Fruit fly (Drosophila melanogaster) ovary, adult (tissue): ENCODE data around the gene CG33322.

ENCODE experiments used
- CG17801 ChIP-seq: fragments of 200-800 bp; optimal IDR thresholded peaks from 2 replicates; lab custom pipeline; 2019; ENCODE audit warnings: missing biosample characterization, mild to moderate bottlenecking, missing genetic modification characterization, moderate library complexity; ENCODE audit not compliant: partially characterized antibody

The CG33322 gene

DNA sequence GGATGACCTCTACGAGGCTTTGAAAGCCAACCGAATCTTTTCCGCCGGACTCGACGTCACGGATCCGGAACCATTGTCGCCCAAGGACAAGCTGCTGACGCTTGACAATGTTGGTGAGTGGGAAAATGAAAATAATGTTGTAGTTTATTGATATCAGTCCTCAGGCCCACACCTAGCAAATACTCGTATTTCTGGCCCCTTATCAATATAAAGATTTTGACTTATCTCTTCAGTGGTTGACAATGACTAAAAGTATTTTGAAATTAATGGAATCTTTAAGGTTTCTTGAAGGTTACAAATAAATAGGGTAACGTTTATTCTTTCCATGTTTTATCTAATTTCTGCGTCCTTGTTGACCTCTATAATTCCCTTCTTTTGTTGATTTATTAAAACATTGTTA, 11.0 kb upstream of the CG33322 start:
- no peak for TF ChIP-seq CG17801 (GFP tag; lab: Kevin White, UChicago)

DNA sequence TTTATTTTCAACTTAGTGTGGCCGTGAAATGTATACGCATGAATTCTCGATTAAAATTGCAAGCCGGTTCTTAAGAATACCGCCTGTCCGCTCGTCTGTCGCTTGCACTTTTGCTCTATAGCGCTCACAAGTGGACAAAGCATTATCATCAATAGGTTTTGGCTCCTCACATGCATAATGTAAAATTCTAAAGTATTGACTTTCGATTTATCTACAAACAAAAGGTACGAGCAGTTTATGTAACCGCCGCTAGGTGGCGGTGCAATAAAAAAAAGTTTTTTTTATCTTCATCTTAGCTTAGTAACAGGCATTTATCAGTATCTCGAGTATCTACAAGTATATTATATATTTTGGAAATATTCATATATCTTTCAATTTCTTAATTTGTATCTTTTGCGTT, 10.2 kb upstream of the CG33322 start:
- TF ChIP-seq CG17801 (GFP tag; lab: Kevin White, UChicago) = no peak

DNA sequence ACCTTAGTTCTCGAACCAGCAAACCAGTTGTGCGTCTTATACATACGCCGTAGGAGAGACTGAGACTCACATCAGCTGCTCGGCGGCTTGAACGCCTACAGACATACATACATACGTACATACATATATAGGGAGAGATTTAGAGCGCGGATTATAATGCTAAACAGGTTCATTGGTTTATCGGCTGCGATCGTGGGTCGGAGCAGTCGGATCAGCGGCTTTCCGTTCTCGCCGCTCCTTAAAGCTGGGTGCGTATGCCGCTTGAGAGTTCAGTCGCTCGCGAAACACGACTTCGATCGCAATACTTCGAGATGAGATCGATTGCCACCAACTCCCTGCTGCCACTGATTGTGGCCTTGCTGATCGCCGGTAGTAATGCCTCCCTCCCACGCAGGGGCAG, 9.2 kb upstream of the CG33322 start:
- no peak for TF ChIP-seq CG17801 (GFP tag; lab: Kevin White, UChicago)

- TF ChIP-seq CG17801 (GFP tag; lab: Kevin White, UChicago) = no peak
Measured at dm6 chr2L:20824136-20824789, 8.2 kb upstream of the CG33322 start.

DNA sequence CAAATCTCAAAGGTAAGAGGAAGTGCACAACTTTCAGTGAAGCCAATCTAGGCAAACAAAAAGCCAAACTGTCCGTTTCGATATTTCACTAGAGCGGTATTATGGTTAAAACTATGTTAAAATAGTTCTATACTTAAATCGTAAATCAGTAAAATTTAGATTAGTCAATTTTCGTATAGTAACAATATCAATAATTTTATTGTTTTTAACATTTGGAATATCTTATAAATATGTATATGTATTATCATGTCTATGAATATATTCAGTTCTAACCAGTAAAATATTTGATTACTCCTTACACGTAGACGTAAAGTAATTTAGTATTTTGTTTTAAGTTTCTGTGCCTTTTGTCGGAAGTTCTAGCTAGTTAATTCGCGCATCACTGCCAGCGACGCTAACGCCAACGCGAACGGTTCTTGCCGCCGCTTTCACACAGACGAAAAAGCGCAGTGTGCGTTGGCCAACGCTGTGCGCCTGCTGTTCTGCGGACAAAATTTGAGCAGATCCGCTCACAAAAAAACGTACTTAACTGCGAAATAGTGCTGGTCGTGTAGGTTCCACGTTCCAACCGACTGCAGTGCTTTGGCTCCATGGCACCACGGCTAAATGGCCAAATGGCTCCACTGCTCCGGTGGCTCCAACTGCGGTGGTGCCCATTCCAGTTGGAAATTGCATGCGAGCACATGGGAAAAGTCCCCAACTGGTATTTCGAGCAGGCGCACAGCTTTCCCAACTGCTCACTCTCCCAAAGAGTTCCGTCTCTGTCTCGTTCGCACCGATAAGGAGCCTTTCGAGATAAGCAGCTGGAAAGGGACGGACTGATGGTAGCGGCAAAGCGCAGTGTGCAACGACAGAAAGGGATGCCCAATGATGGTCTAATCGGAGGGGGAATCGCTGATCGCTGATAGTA, 7.4 kb upstream of the CG33322 start:
- peak; percentile 55 for TF ChIP-seq CG17801 (GFP tag; lab: Kevin White, UChicago)

dm6 chr2L:20822489-20823195, 6.6 kb upstream of the CG33322 start, which contains the start of gene CG9331:
TSS of gene CG9331 (plus strand) at chr2L:20822828.
- TF ChIP-seq CG17801 (GFP tag; lab: Kevin White, UChicago) = no peak

DNA sequence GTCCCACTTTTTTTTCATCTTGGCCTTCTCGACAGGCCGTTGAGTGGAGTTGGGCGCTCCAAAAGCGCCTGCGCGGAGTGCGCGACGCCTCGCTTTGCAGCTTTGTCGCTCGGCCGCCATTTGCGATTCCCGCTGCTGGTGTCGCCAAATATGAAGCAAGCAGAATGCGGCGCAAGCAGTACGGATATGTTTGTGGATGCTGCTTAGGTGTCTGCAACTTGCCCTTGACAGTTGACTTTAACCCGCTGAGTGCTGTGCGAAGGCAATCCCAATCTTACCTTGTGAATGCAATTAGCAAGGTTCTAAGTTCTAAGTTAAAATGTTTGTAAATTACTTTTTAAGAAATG, 6.0 kb upstream of the CG33322 start:
- no peak for TF ChIP-seq CG17801 (GFP tag; lab: Kevin White, UChicago)

- peak; percentile 50 for TF ChIP-seq CG17801 (GFP tag; lab: Kevin White, UChicago)
Measured at dm6 chr2L:20821249-20822024, 5.4 kb upstream of the CG33322 start.

dm6 chr2L:20820767-20821166, 4.7 kb upstream of the CG33322 start, which contains the start of gene CheB38c:
TSS of gene CheB38c (minus strand) at chr2L:20820867.
- TF ChIP-seq CG17801 (GFP tag; lab: Kevin White, UChicago) = no peak

DNA sequence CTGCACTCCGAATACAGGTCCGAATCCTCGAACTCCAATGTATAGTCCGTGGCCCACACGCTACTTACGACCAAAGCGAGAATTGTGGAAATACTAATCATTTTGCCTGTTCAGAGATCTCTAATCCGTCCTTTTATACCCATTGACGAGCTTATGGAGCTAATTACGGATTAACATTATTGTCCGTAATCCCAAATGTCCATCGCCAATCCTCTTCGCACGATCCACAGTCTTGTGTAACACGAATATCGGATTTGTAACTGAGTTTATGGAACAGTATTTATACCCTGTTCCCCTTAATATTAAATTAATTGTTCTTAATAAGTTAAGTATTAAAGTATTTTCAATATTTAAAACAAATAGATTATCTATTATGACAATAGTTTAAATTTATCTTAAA, 2.4 kb upstream of the CG33322 start, which contains the start of gene CheB38a:
TSS of gene CheB38a (minus strand) at position 101 of the 400 bp plus-strand sequence.
- TF ChIP-seq CG17801 (GFP tag; lab: Kevin White, UChicago) = no peak

- TF ChIP-seq CG17801 (GFP tag; lab: Kevin White, UChicago) = no peak
Measured at dm6 chr2L:20817170-20817569, 1.1 kb upstream of the CG33322 start, which contains the start of gene CheB38b. TSS of gene CheB38b (minus strand) at chr2L:20817270.

dm6 chr2L:20812283-20813189, 3.5 kb downstream of the CG33322 start:
- peak; percentile 40 for TF ChIP-seq CG17801 (GFP tag; lab: Kevin White, UChicago)

dm6 chr2L:20811039-20811652, 4.9 kb downstream of the CG33322 start:
- no peak for TF ChIP-seq CG17801 (GFP tag; lab: Kevin White, UChicago)
